Worm (Caenorhabditis elegans): Measurements from ENCODE around the gene C16B8.2.

The C16B8.2 gene

ce11 chrX:3966332-3966731 is at the start of gene C16B8.2:
Gene C16B8.2, minus strand, starts transcription at chrX:3966432.
- TF ChIP-seq ztf-18 (tag; optimal IDR thresholded peaks at IDR 0.05) (no peak), tbp1 (GFP tag; optimal IDR thresholded peaks at IDR 0.05) (no peak), chd-7 (tag; optimal IDR thresholded peaks at IDR 0.05) (no peak), B0035.1 (tag; optimal IDR thresholded peaks at IDR 0.05) (no peak), hrde-1 (tag; optimal IDR thresholded peaks at IDR 0.05; ENCODE audit: borderline replicate concordance) (no peak), ZK185.1 (tag; optimal IDR thresholded peaks at IDR 0.05; ENCODE audit: poor library complexity, severe bottlenecking) (no peak), snpc-1.3 (tag; optimal IDR thresholded peaks at IDR 0.05; ENCODE audit: insufficient read depth) (no peak), him-1 (tag; optimal IDR thresholded peaks at IDR 0.05) (no peak), ccch-3 (GFP tag; optimal IDR thresholded peaks at IDR 0.05) (no peak), ets-4 (GFP tag; optimal IDR thresholded peaks at IDR 0.05) (no peak), pha-4 (tag; optimal IDR thresholded peaks at IDR 0.05) (no peak), lin-26 (GFP tag; IDR thresholded peaks at IDR 0.05) (no peak), bed-1 (GFP tag; IDR thresholded peaks at IDR 0.05) (no peak), nhr-179 (tag; optimal IDR thresholded peaks at IDR 0.05) (no peak), Y56A3A.18 (GFP tag; IDR thresholded peaks at IDR 0.05) (no peak), Y53G8AR.9 (GFP tag; conservative IDR thresholded peaks at IDR 0.05) (no peak), egrh-3 (GFP tag; IDR thresholded peaks at IDR 0.05) (no peak), atf-7 (tag; optimal IDR thresholded peaks at IDR 0.05) (no peak), egl-18 (GFP tag; IDR thresholded peaks at IDR 0.05) (no peak)

- TF ChIP-seq mes-4 (tag; optimal IDR thresholded peaks at IDR 0.05), result no peak
- TF ChIP-seq madf-10 (tag; optimal IDR thresholded peaks at IDR 0.05), result no peak
- TF ChIP-seq ccch-3 (GFP tag; optimal IDR thresholded peaks at IDR 0.05), result no peak
- TF ChIP-seq attf-6 (GFP tag; IDR thresholded peaks at IDR 0.05), result no peak
- TF ChIP-seq lag-1 (GFP tag; IDR thresholded peaks at IDR 0.05), result no peak
These were observed 45.7 kb upstream of the C16B8.2 start, which contains the start of gene mop-25.1 for ce11 chrX:4011919-4012318. Gene mop-25.1, plus strand, starts transcription at chrX:4012219.

- TF ChIP-seq ceh-27 (GFP tag; optimal IDR thresholded peaks at IDR 0.05), result no peak
- 0 out of 2 replicates have a peak, but pooled peaks have one; percentile 22 for TF ChIP-seq dox-1 (GFP tag; IDR thresholded peaks at IDR 0.05)
These were observed 44.2 kb upstream of the C16B8.2 start for ce11 chrX:4010383-4010782.

ce11 chrX:4008922-4009321 is 42.7 kb upstream of the C16B8.2 start:
- TF ChIP-seq B0336.3 (GFP tag; IDR thresholded peaks at IDR 0.05) (no peak), aptf-2 (GFP tag; conservative IDR thresholded peaks at IDR 0.05) (no peak), akir-1 (GFP tag; optimal IDR thresholded peaks at IDR 0.05) (no peak), F52B5.7 (tag; optimal IDR thresholded peaks at IDR 0.05) (no peak), ccch-3 (GFP tag; optimal IDR thresholded peaks at IDR 0.05) (no peak), ztf-18 (tag; optimal IDR thresholded peaks at IDR 0.05) (no peak), Y67H2A.10 (GFP tag; conservative IDR thresholded peaks at IDR 0.05) (no peak), sptf-2 (GFP tag; optimal IDR thresholded peaks at IDR 0.05) (no peak), zim-3 (tag; optimal IDR thresholded peaks at IDR 0.05) (no peak), F39B2.1 (GFP tag; IDR thresholded peaks at IDR 0.05) (no peak), mxl-1 (tag; optimal IDR thresholded peaks at IDR 0.05) (no peak), cebp-2 (GFP tag; IDR thresholded peaks at IDR 0.05) (0 out of 2 replicates have a peak, but pooled peaks have one; percentile 17), madf-8 (GFP tag; conservative IDR thresholded peaks at IDR 0.05) (no peak), snpc-3.4 (tag; optimal IDR thresholded peaks at IDR 0.05) (no peak), ceh-27 (GFP tag; optimal IDR thresholded peaks at IDR 0.05) (no peak), ztf-22 (GFP tag; optimal IDR thresholded peaks at IDR 0.05) (peak; percentile 22), chd-7 (tag; optimal IDR thresholded peaks at IDR 0.05) (no peak), pha-4 (tag; optimal IDR thresholded peaks at IDR 0.05) (no peak), nfya-2 (GFP tag; IDR thresholded peaks at IDR 0.05) (no peak), zfh-2 (GFP tag; conservative IDR thresholded peaks at IDR 0.05) (no peak), attf-5 (GFP tag; optimal IDR thresholded peaks at IDR 0.05) (no peak), dox-1 (GFP tag; IDR thresholded peaks at IDR 0.05) (0 out of 2 replicates have a peak, but pooled peaks have one; percentile 14), F37B4.10 (GFP tag; IDR thresholded peaks at IDR 0.05) (no peak), Y56A3A.18 (GFP tag; IDR thresholded peaks at IDR 0.05) (no peak), F23B12.7 (tag; optimal IDR thresholded peaks at IDR 0.05; ENCODE audit: insufficient read depth) (no peak), Y53G8AR.9 (GFP tag; conservative IDR thresholded peaks at IDR 0.05) (no peak)

Measured in whole organism, young adult.